Worm (Caenorhabditis elegans) whole organism, young adult: Measurements from ENCODE around the gene C24A3.2.

ENCODE experiments used
- F23B12.7 ChIP-seq: sonication (generic microtip); optimal IDR thresholded peaks from 2 replicates; lab custom pipeline; 2017; ENCODE audit warnings: missing genetic modification characterization, mild to moderate bottlenecking, missing compliant biosample characterization, antibody characterized with exemption, moderate library complexity; ENCODE audit not compliant: insufficient read depth
- F49E8.2 ChIP-seq: sonication (generic microtip); optimal IDR thresholded peaks from 3 replicates; lab custom pipeline; 2017; ENCODE audit warnings: missing genetic modification characterization, mild to moderate bottlenecking, missing compliant biosample characterization, antibody characterized with exemption, moderate library complexity; ENCODE audit not compliant: insufficient read depth
- F57C9.4 ChIP-seq: sonication (generic microtip); optimal IDR thresholded peaks from 2 replicates; lab custom pipeline; 2017; ENCODE audit warnings: mild to moderate bottlenecking, missing genetic modification characterization, missing compliant biosample characterization
- pha-4 ChIP-seq: fragments of 150-350 bp; sonication (generic microtip); optimal IDR thresholded peaks from 2 replicates; lab custom pipeline; 2014; ENCODE audit warnings: missing biosample characterization, missing genetic modification reagents, missing genetic modification characterization

- no peak for TF ChIP-seq F49E8.2 (tag; lab: Kevin White, UChicago)
- TF ChIP-seq F23B12.7 (tag; lab: Kevin White, UChicago): no peak
- no peak for TF ChIP-seq pha-4
- no peak for TF ChIP-seq F57C9.4 (tag; lab: Kevin White, UChicago)
These were observed 28.2 kb downstream of the C24A3.2 start for ce11 chrX:9025484-9025883.
